Fruit fly (Drosophila melanogaster): ENCODE measurements around the gene CG2540.

DNA sequence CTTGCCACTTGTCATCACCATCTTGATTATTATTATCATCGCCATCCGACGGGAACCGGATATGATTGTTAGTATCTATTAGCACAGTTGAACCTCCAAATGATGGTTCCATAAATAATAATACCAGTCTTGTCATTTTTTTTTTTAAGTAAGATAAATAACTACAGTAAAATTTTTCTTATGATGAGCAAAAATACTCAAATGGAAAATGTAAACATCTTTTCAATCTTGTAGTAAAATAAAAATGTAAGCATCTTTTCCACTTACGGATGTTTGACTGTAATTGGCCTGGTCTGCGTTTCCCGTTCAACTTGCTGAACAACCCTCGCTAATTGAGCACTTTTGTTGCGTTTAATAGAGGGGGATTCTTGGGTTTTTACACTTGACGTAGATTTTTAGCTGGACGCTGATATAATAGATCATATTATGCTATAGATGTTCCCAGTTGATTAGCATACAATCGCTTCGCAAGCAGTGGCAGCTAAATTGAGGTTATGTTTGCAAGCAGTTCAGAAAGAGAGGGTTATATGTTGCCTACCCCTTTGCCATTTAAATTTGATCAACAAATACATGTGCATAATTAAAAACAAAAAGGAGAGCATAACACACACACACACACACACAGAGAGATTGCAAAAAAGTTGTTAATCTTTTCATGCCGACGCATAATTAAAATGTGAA is 3.9 kb upstream of the CG2540 start:
- TF ChIP-seq CG8301 (tag; optimal IDR thresholded peaks at IDR 0.05) (no peak), CG8159 (tag; optimal IDR thresholded peaks at IDR 0.05) (no peak), CG15710 (tag; optimal IDR thresholded peaks at IDR 0.05) (no peak), CG9948 (tag; optimal IDR thresholded peaks at IDR 0.05) (no peak)

Measured in whole organism, pupa.